Worm (Caenorhabditis elegans): Measurements from ENCODE around the gene R102.10.

ce11 chrIV:10734527-10735436 is 29.5 kb downstream of the R102.10 start, which contains the start of the genes orc-5 and cyb-1:
- TF ChIP-seq pha-4 (tag; optimal IDR thresholded peaks at IDR 0.05): peak; percentile 90
- TF ChIP-seq unc-62 (GFP tag; optimal IDR thresholded peaks at IDR 0.05): no peak
- peak; percentile 85 for TF ChIP-seq nhr-23 (tag; optimal IDR thresholded peaks at IDR 0.05)
- no peak for TF ChIP-seq nhr-237 (tag; optimal IDR thresholded peaks at IDR 0.05)
- no peak for TF ChIP-seq fos-1 (tag; optimal IDR thresholded peaks at IDR 0.05)
- TF ChIP-seq ceh-9 (tag; optimal IDR thresholded peaks at IDR 0.05): no peak
- TF ChIP-seq nhr-76 (tag; optimal IDR thresholded peaks at IDR 0.05): no peak
